Worm (Caenorhabditis elegans) whole organism, early embryonic: ENCODE results near the gene rpc-2.

Experiments
- B0310.2 ChIP-seq: sonication (generic microtip); optimal IDR thresholded peaks from 2 replicates; lab custom pipeline; 2016; ENCODE audit warnings: mild to moderate bottlenecking, missing genetic modification characterization, missing compliant biosample characterization
- F13C5.2 ChIP-seq: sonication (generic microtip); optimal IDR thresholded peaks from 2 replicates; lab custom pipeline; 2017; ENCODE audit warnings: mild to moderate bottlenecking, missing genetic modification characterization, inconsistent platforms, missing compliant biosample characterization
- aly-1 ChIP-seq: sonication (generic microtip); optimal IDR thresholded peaks from 2 replicates; lab custom pipeline; 2016; ENCODE audit warnings: missing genetic modification characterization, missing compliant biosample characterization
- ama-1 ChIP-seq: fragments of 150-350 bp; optimal IDR thresholded peaks from 2 replicates; lab custom pipeline; 2014
- ceh-13 ChIP-seq: fragments of 200-800 bp; sonication (Bioruptor generic); optimal IDR thresholded peaks from 2 replicates; lab custom pipeline; 2018; ENCODE audit warnings: mild to moderate bottlenecking, missing genetic modification characterization, missing compliant biosample characterization
- ceh-36 ChIP-seq: sonication (generic microtip); optimal IDR thresholded peaks from 2 replicates; lab custom pipeline; 2016; ENCODE audit warnings: missing genetic modification characterization, inconsistent platforms, missing compliant biosample characterization
- ets-7 ChIP-seq: sonication (generic microtip); optimal IDR thresholded peaks from 2 replicates; lab custom pipeline; 2016; ENCODE audit warnings: missing genotype, missing genetic modification characterization, missing compliant biosample characterization
- flt-1 ChIP-seq: fragments of 200-800 bp; sonication (Bioruptor generic); IDR thresholded peaks from 2 replicates; pipeline ENCODE4 v1.3.6; 2022; ENCODE audit warnings: missing genetic modification characterization, missing compliant biosample characterization
- hmbx-1 ChIP-seq: sonication (generic microtip); optimal IDR thresholded peaks from 2 replicates; lab custom pipeline; 2016; ENCODE audit warnings: mild to moderate bottlenecking, missing genetic modification characterization, missing compliant biosample characterization
- hmg-4 ChIP-seq: fragments of 200-800 bp; sonication (Bioruptor generic); optimal IDR thresholded peaks from 2 replicates; lab custom pipeline; 2018; ENCODE audit warnings: mild to moderate bottlenecking, missing genetic modification characterization, missing compliant biosample characterization
- hnd-1 ChIP-seq: sonication (generic microtip); optimal IDR thresholded peaks from 2 replicates; lab custom pipeline; 2016; ENCODE audit warnings: missing genetic modification characterization, missing compliant biosample characterization
- pes-1 ChIP-seq: fragments of 200-800 bp; sonication (Bioruptor generic); IDR thresholded peaks from 2 replicates; pipeline ENCODE4 v1.3.6; 2022; ENCODE audit warnings: missing genetic modification reagents, missing genetic modification characterization, missing compliant biosample characterization
- scrt-1 ChIP-seq: fragments of 200-800 bp; sonication (Bioruptor generic); IDR thresholded peaks from 2 replicates; pipeline ENCODE4 v1.3.6; 2022; ENCODE audit warnings: missing genetic modification characterization, missing compliant biosample characterization
- sea-1 ChIP-seq: fragments of 200-800 bp; sonication (Bioruptor generic); conservative IDR thresholded peaks from 2 replicates; pipeline ENCODE4 v1.3.6; 2022; ENCODE audit warnings: missing genetic modification characterization, missing compliant biosample characterization
- tbx-11 ChIP-seq: fragments of 200-800 bp; sonication (Bioruptor generic); IDR thresholded peaks from 2 replicates; pipeline ENCODE4 v1.3.6; 2022; ENCODE audit warnings: missing genetic modification characterization, missing compliant biosample characterization
- tbx-37 ChIP-seq: fragments of 200-800 bp; sonication (Bioruptor generic); conservative IDR thresholded peaks from 2 replicates; pipeline ENCODE4 v1.3.6; 2022; ENCODE audit warnings: missing genetic modification reagents, missing genetic modification characterization, missing compliant biosample characterization
- tra-4 ChIP-seq: sonication (generic microtip); optimal IDR thresholded peaks from 2 replicates; lab custom pipeline; 2017; ENCODE audit warnings: missing genetic modification characterization, missing compliant biosample characterization

The rpc-2 gene

ce11 chrIII:5566496-5566895 lies 9.3 kb downstream of the rpc-2 start:
- TF ChIP-seq scrt-1 (GFP tag; lab: Robert Waterston, UW) (no peak), flt-1 (no peak), ets-7 (no peak), pes-1 (GFP tag; lab: Robert Waterston, UW) (no peak), tra-4 (tag; lab: Kevin White, UChicago) (no peak), ceh-13 (no peak), F13C5.2 (tag; lab: Kevin White, UChicago) (no peak), ceh-36 (no peak), B0310.2 (tag; lab: Kevin White, UChicago) (no peak), tbx-37 (GFP tag; lab: Robert Waterston, UW) (no peak), ama-1 (lab: Kevin White, UChicago) (no peak)

DNA sequence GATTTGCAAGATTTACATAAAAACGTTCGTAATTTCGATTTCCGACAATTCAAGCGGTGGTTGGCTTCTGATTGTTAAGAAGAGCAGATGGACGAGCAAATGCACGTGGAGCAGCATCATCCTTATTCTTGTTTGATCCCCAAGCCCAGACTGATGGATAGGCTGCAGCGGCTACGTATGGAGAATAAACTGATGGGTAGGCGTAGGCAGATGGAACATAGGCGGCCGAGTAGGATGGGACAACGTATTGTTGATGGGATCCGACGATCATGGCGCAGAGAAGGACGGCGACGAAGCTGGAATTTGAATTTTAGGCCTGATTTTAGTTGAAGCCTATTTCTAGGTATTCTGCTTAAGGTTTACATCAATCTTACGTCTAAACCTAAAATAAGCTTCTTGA lies 11.1 kb downstream of the rpc-2 start:
- TF ChIP-seq tbx-11 (GFP tag; lab: Robert Waterston, UW) (no peak), hnd-1 (tag; lab: Kevin White, UChicago) (no peak), flt-1 (no peak), F13C5.2 (tag; lab: Kevin White, UChicago) (no peak), aly-1 (tag; lab: Kevin White, UChicago) (no peak), hmbx-1 (tag; lab: Kevin White, UChicago) (no peak), ceh-36 (no peak), B0310.2 (tag; lab: Kevin White, UChicago) (no peak), hmg-4 (GFP tag; lab: Kevin White, UChicago) (no peak), scrt-1 (GFP tag; lab: Robert Waterston, UW) (no peak), ceh-13 (no peak), ama-1 (lab: Kevin White, UChicago) (no peak), pes-1 (GFP tag; lab: Robert Waterston, UW) (no peak), ets-7 (no peak), tbx-37 (GFP tag; lab: Robert Waterston, UW) (no peak), tra-4 (tag; lab: Kevin White, UChicago) (no peak), sea-1 (GFP tag; lab: Robert Waterston, UW) (no peak)

DNA sequence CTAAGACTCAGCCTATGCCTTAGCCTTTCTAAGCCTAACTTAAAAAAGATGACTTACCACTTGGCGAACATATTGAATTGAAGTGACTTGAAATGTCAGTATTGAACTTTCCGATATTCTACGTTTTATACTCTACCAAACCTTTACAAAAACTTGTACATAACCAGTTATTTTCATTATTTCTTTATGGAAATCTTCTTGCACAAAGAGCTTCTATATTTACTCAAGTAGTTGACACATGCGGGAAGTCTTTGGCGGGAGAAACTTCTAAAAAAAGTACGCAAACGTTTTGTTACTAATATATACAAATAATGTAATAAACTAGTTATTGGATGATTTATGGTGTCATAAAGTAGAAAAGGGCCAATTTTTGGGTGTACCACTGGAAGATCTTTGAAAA lies 11.5 kb downstream of the rpc-2 start, which contains the start of gene nspb-12:
Gene nspb-12, minus strand, starts transcription at position 101 of the 400 bp plus-strand sequence.
- TF ChIP-seq pes-1 (GFP tag; lab: Robert Waterston, UW), result no peak
- TF ChIP-seq sea-1 (GFP tag; lab: Robert Waterston, UW), result no peak
- no peak for TF ChIP-seq ama-1 (lab: Kevin White, UChicago)
- no peak for TF ChIP-seq flt-1
- no peak for TF ChIP-seq hnd-1 (tag; lab: Kevin White, UChicago)
- no peak for TF ChIP-seq scrt-1 (GFP tag; lab: Robert Waterston, UW)
- TF ChIP-seq B0310.2 (tag; lab: Kevin White, UChicago), result no peak

ce11 chrIII:5570814-5571443 lies 13.8 kb downstream of the rpc-2 start:
- TF ChIP-seq aly-1 (tag; lab: Kevin White, UChicago) (no peak), ama-1 (lab: Kevin White, UChicago) (no peak), hmg-4 (GFP tag; lab: Kevin White, UChicago) (no peak), sea-1 (GFP tag; lab: Robert Waterston, UW) (no peak), tbx-11 (GFP tag; lab: Robert Waterston, UW) (no peak), ceh-13 (no peak), scrt-1 (GFP tag; lab: Robert Waterston, UW) (no peak), pes-1 (GFP tag; lab: Robert Waterston, UW) (no peak), ceh-36 (no peak), F13C5.2 (tag; lab: Kevin White, UChicago) (no peak), tbx-37 (GFP tag; lab: Robert Waterston, UW) (no peak), ets-7 (no peak), flt-1 (no peak), tra-4 (tag; lab: Kevin White, UChicago) (no peak), B0310.2 (tag; lab: Kevin White, UChicago) (no peak), hmbx-1 (tag; lab: Kevin White, UChicago) (no peak), hnd-1 (tag; lab: Kevin White, UChicago) (no peak)

- TF ChIP-seq pes-1 (GFP tag; lab: Robert Waterston, UW) (no peak), F13C5.2 (tag; lab: Kevin White, UChicago) (no peak), ama-1 (lab: Kevin White, UChicago) (no peak), tbx-11 (GFP tag; lab: Robert Waterston, UW) (no peak), hmbx-1 (tag; lab: Kevin White, UChicago) (no peak)
These were observed 15.6 kb downstream of the rpc-2 start for ce11 chrIII:5572806-5573205.

DNA sequence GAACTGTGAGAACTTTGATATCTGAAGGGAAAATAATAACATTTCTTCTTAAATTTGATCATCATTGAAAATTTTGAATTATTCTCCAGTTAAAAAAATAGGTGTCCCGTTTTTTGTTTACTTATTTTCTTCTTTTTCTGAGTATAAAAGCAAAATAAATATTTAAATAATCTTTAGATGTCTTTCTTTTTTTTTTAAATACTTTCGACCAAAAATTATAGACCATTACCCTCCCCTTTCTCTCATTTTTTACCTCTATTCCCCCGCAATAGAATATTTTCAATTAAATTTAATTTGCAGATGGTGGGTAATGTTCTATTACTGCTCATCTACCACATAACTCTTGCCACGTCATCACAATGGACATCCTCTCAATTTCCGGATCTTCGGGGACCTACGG lies 16.5 kb downstream of the rpc-2 start, which contains the start of gene molo-1:
Gene molo-1, plus strand, starts transcription at position 301 of the 400 bp plus-strand sequence.
- TF ChIP-seq flt-1 (no peak), tbx-11 (GFP tag; lab: Robert Waterston, UW) (no peak), F13C5.2 (tag; lab: Kevin White, UChicago) (no peak), sea-1 (GFP tag; lab: Robert Waterston, UW) (no peak), ets-7 (no peak), tbx-37 (GFP tag; lab: Robert Waterston, UW) (no peak), hnd-1 (tag; lab: Kevin White, UChicago) (no peak), tra-4 (tag; lab: Kevin White, UChicago) (no peak), ama-1 (lab: Kevin White, UChicago) (no peak), hmg-4 (GFP tag; lab: Kevin White, UChicago) (no peak), pes-1 (GFP tag; lab: Robert Waterston, UW) (no peak), ceh-13 (no peak), B0310.2 (tag; lab: Kevin White, UChicago) (no peak), scrt-1 (GFP tag; lab: Robert Waterston, UW) (no peak), ceh-36 (no peak), hmbx-1 (tag; lab: Kevin White, UChicago) (no peak), aly-1 (tag; lab: Kevin White, UChicago) (no peak)

ce11 chrIII:5581049-5581448 lies 23.9 kb downstream of the rpc-2 start, which contains the start of gene F56D2.5:
Gene F56D2.5 (minus strand): TSS chrIII:5581419.
- TF ChIP-seq F13C5.2 (tag; lab: Kevin White, UChicago), result no peak
- no peak for TF ChIP-seq ets-7
- no peak for TF ChIP-seq aly-1 (tag; lab: Kevin White, UChicago)
- TF ChIP-seq B0310.2 (tag; lab: Kevin White, UChicago), result no peak
- no peak for TF ChIP-seq tbx-11 (GFP tag; lab: Robert Waterston, UW)
- TF ChIP-seq tbx-37 (GFP tag; lab: Robert Waterston, UW), result no peak
- TF ChIP-seq scrt-1 (GFP tag; lab: Robert Waterston, UW), result no peak
- no peak for TF ChIP-seq ama-1 (lab: Kevin White, UChicago)
- TF ChIP-seq sea-1 (GFP tag; lab: Robert Waterston, UW), result no peak
- no peak for TF ChIP-seq hmbx-1 (tag; lab: Kevin White, UChicago)
- TF ChIP-seq ceh-36, result no peak
- no peak for TF ChIP-seq pes-1 (GFP tag; lab: Robert Waterston, UW)
- no peak for TF ChIP-seq ceh-13
- no peak for TF ChIP-seq hnd-1 (tag; lab: Kevin White, UChicago)
- TF ChIP-seq flt-1, result no peak
- no peak for TF ChIP-seq tra-4 (tag; lab: Kevin White, UChicago)
- no peak for TF ChIP-seq hmg-4 (GFP tag; lab: Kevin White, UChicago)
